Fruit fly (Drosophila melanogaster) S2 (cell line): ENCODE measurements around the gene Chrac-14.

Experiments used
- CG8478 ChIP-seq: fragments of >200 bp; optimal IDR thresholded peaks from 2 replicates; lab custom pipeline; 2018
- CTCF ChIP-seq, 2 experiments: fragments of >200 bp; optimal IDR thresholded peaks; 2 replicates each; lab custom pipeline; 2018

- TF ChIP-seq CG8478 (no peak), CTCF (optimal IDR thresholded peaks at IDR 0.05; lab: Kevin White, UChicago) (no peak)
Observed at dm6 chr2L:8419382-8419940, 17.7 kb upstream of the Chrac-14 start.
